Worm (Caenorhabditis elegans) whole organism, young adult: Measurements from ENCODE around the gene F35E8.13.

Source experiments
- B0261.1 ChIP-seq: sonication (generic microtip); optimal IDR thresholded peaks from 2 replicates; lab custom pipeline; 2016; ENCODE audit warnings: mild to moderate bottlenecking, missing genetic modification characterization, moderate library complexity, missing compliant biosample characterization
- B0336.3 ChIP-seq: fragments of 200-800 bp; sonication (Bioruptor generic); IDR thresholded peaks from 2 replicates; pipeline ENCODE4 v1.3.6; 2022; ENCODE audit warnings: missing genetic modification characterization, missing compliant biosample characterization
- C06A6.2 ChIP-seq: fragments of 200-800 bp; sonication (Bioruptor generic); conservative IDR thresholded peaks from 2 replicates; pipeline ENCODE4 v1.3.6; 2022; ENCODE audit warnings: missing genetic modification characterization, missing compliant biosample characterization
- F10E7.11 ChIP-seq: sonication (generic microtip); optimal IDR thresholded peaks from 2 replicates; lab custom pipeline; 2017; ENCODE audit warnings: mild to moderate bottlenecking, missing genetic modification characterization, moderate library complexity, missing compliant biosample characterization
- F23B12.7 ChIP-seq: sonication (generic microtip); optimal IDR thresholded peaks from 2 replicates; lab custom pipeline; 2017; ENCODE audit warnings: missing genetic modification characterization, mild to moderate bottlenecking, missing compliant biosample characterization, antibody characterized with exemption, moderate library complexity; ENCODE audit not compliant: insufficient read depth
- F49E8.2 ChIP-seq: sonication (generic microtip); optimal IDR thresholded peaks from 3 replicates; lab custom pipeline; 2017; ENCODE audit warnings: missing genetic modification characterization, mild to moderate bottlenecking, missing compliant biosample characterization, antibody characterized with exemption, moderate library complexity; ENCODE audit not compliant: insufficient read depth
- T26A5.8 ChIP-seq: sonication (generic microtip); optimal IDR thresholded peaks from 2 replicates; lab custom pipeline; 2016; ENCODE audit warnings: missing genetic modification characterization, missing compliant biosample characterization
- Y53F4B.3 ChIP-seq: fragments of 200-800 bp; sonication (Bioruptor generic); IDR thresholded peaks from 2 replicates; pipeline ENCODE4 v1.3.6; 2022; ENCODE audit warnings: missing genetic modification reagents, missing genetic modification characterization, missing compliant biosample characterization
- ccch-3 ChIP-seq: fragments of 200-800 bp; sonication (Bioruptor generic); optimal IDR thresholded peaks from 2 replicates; lab custom pipeline; 2018; ENCODE audit warnings: mild to moderate bottlenecking, missing genetic modification characterization, missing compliant biosample characterization
- cebp-1 ChIP-seq, 2 experiments: fragments of 200-800 bp in 1 of 2; sonication (Bioruptor generic) in 1 of 2; sonication (generic microtip) in 1 of 2; IDR thresholded peaks in 1 of 2; optimal IDR thresholded peaks in 1 of 2; 2 replicates each; pipeline versions ENCODE4 v1.3.6 to Lab custom; 2017 to 2022; ENCODE audit warnings: missing compliant biosample characterization in 2 of 2, missing genetic modification characterization in 2 of 2, mild to moderate bottlenecking in 1 of 2, missing genetic modification reagents in 1 of 2, moderate library complexity in 1 of 2
- ceh-40 ChIP-seq: fragments of 200-800 bp; sonication (Bioruptor generic); IDR thresholded peaks from 2 replicates; pipeline ENCODE4 v1.3.6; 2022; ENCODE audit warnings: missing genetic modification characterization, missing compliant biosample characterization
- ceh-79 ChIP-seq: sonication (generic microtip); optimal IDR thresholded peaks from 2 replicates; lab custom pipeline; 2017; ENCODE audit warnings: mild to moderate bottlenecking, missing genetic modification characterization, missing compliant biosample characterization
- ceh-91 ChIP-seq: fragments of 200-800 bp; sonication (Bioruptor generic); IDR thresholded peaks from 2 replicates; pipeline ENCODE4 v1.3.6; 2022; ENCODE audit warnings: missing genetic modification reagents, missing genetic modification characterization, missing compliant biosample characterization
- egl-44 ChIP-seq: fragments of 200-800 bp; sonication (Bioruptor generic); IDR thresholded peaks from 2 replicates; pipeline ENCODE4 v1.3.6; 2022; ENCODE audit warnings: missing genetic modification reagents, missing genetic modification characterization, missing compliant biosample characterization
- him-1 ChIP-seq: sonication (generic microtip); optimal IDR thresholded peaks from 2 replicates; lab custom pipeline; 2016; ENCODE audit warnings: missing genotype, missing genetic modification reagents, missing genetic modification characterization, missing compliant biosample characterization
- hmg-1.2 ChIP-seq: fragments of 200-800 bp; sonication (Bioruptor generic); IDR thresholded peaks from 2 replicates; pipeline ENCODE4 v1.3.6; 2022; ENCODE audit warnings: missing genetic modification reagents, missing genetic modification characterization, missing compliant biosample characterization
- hrde-1 ChIP-seq: sonication (generic microtip); optimal IDR thresholded peaks from 2 replicates; lab custom pipeline; 2016; ENCODE audit warnings: missing genetic modification characterization, mild to moderate bottlenecking, missing compliant biosample characterization, moderate library complexity, missing genotype, missing genetic modification reagents, borderline replicate concordance
- lag-1 ChIP-seq: fragments of 200-800 bp; sonication (Bioruptor generic); IDR thresholded peaks from 2 replicates; pipeline ENCODE4 v1.3.6; 2022; ENCODE audit warnings: missing genetic modification reagents, missing genetic modification characterization, missing compliant biosample characterization
- lsl-1 ChIP-seq: fragments of 200-800 bp; sonication (Bioruptor generic); optimal IDR thresholded peaks from 2 replicates; lab custom pipeline; 2018; ENCODE audit warnings: mild to moderate bottlenecking, missing genetic modification characterization, moderate library complexity, missing compliant biosample characterization
- madf-10 ChIP-seq: sonication (generic microtip); optimal IDR thresholded peaks from 2 replicates; lab custom pipeline; 2016; ENCODE audit warnings: mild to moderate bottlenecking, missing genetic modification characterization, missing compliant biosample characterization
- madf-6 ChIP-seq: fragments of 200-800 bp; sonication (Bioruptor generic); IDR thresholded peaks from 2 replicates; pipeline ENCODE4 v1.3.6; 2022; ENCODE audit warnings: missing genetic modification reagents, missing genetic modification characterization, missing compliant biosample characterization
- madf-8 ChIP-seq: fragments of 200-800 bp; sonication (Bioruptor generic); conservative IDR thresholded peaks from 2 replicates; pipeline ENCODE4 v1.3.6; 2022; ENCODE audit warnings: missing genetic modification reagents, missing genetic modification characterization, missing compliant biosample characterization
- pbrm-1 ChIP-seq: fragments of 200-800 bp; sonication (Bioruptor generic); IDR thresholded peaks from 2 replicates; pipeline ENCODE4 v1.3.6; 2022; ENCODE audit warnings: missing genetic modification reagents, missing genetic modification characterization, missing compliant biosample characterization
- rec-8 ChIP-seq, 2 experiments: sonication (generic microtip); optimal IDR thresholded peaks; 2 replicates each; lab custom pipeline; 2016; ENCODE audit warnings: mild to moderate bottlenecking in 2 of 2, missing genetic modification characterization in 2 of 2, missing genetic modification reagents in 2 of 2, missing genotype in 2 of 2, missing biosample characterization in 1 of 2, missing compliant biosample characterization in 1 of 2, moderate library complexity in 1 of 2
- sea-2 ChIP-seq: fragments of 200-800 bp; sonication (Bioruptor generic); IDR thresholded peaks from 2 replicates; pipeline ENCODE4 v1.3.6; 2022; ENCODE audit warnings: missing genetic modification characterization, missing compliant biosample characterization
- tbx-9 ChIP-seq: sonication (generic microtip); optimal IDR thresholded peaks from 2 replicates; lab custom pipeline; 2016; ENCODE audit warnings: borderline replicate concordance, missing genetic modification characterization, inconsistent platforms, missing compliant biosample characterization
- ztf-28 ChIP-seq: fragments of 200-800 bp; sonication (Bioruptor generic); IDR thresholded peaks from 2 replicates; pipeline ENCODE4 v1.3.6; 2022; ENCODE audit warnings: missing genetic modification reagents, missing genetic modification characterization, missing compliant biosample characterization
- ztf-6 ChIP-seq: fragments of 200-800 bp; sonication (Bioruptor generic); IDR thresholded peaks from 2 replicates; pipeline ENCODE4 v1.3.6; 2022; ENCODE audit warnings: missing genetic modification reagents, missing genetic modification characterization, missing compliant biosample characterization

Gene F35E8.13

DNA sequence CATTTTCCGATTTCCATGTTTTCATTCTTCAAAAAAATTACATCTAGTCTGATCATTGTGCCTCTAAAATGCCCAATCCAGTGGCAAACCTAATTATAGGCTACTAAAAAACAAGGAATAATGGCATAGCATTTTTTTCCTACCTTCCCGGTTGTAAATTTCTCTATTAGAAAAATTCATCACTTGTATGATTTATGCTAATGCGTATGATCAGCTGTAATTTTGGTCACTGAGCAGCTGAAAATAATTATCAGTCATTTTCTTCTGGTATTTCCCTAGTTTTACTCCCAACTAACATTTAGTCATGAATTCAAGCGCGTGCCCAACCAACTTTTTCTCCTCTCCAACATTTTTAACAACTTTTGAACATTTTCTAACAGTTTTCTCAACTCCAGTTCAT is 32.4 kb downstream of the F35E8.13 start, which contains the start of gene srh-186:
Gene srh-186, plus strand, starts transcription at position 301 of the 400 bp plus-strand sequence.
- TF ChIP-seq F49E8.2 (tag; lab: Kevin White, UChicago) (no peak), sea-2 (GFP tag; lab: Robert Waterston, UW) (no peak), ceh-91 (GFP tag; lab: Robert Waterston, UW) (no peak), hmg-1.2 (GFP tag; lab: Robert Waterston, UW) (no peak), B0336.3 (GFP tag; lab: Robert Waterston, UW) (no peak), him-1 (tag; lab: Kevin White, UChicago) (no peak), F10E7.11 (no peak), ceh-40 (GFP tag; lab: Robert Waterston, UW) (no peak), madf-10 (tag; lab: Kevin White, UChicago) (no peak), C06A6.2 (no peak)
- TF ChIP-seq, all 124 proteins: peak for 0

- TF ChIP-seq hrde-1 (tag; lab: Kevin White, UChicago) (no peak), ccch-3 (GFP tag; lab: Kevin White, UChicago) (no peak), madf-8 (GFP tag; lab: Robert Waterston, UW) (no peak), egl-44 (GFP tag; lab: Robert Waterston, UW) (no peak), ztf-6 (GFP tag; lab: Robert Waterston, UW) (no peak), T26A5.8 (tag; lab: Kevin White, UChicago) (no peak), F23B12.7 (tag; lab: Kevin White, UChicago) (no peak), B0261.1 (tag; lab: Kevin White, UChicago) (no peak), lsl-1 (GFP tag; lab: Kevin White, UChicago) (no peak), tbx-9 (no peak), ceh-79 (tag; lab: Kevin White, UChicago) (no peak)
These were observed 34.0 kb downstream of the F35E8.13 start, which contains the start of gene F36G9.3 for ce11 chrV:15957098-15957497. Gene F36G9.3, plus strand, starts transcription at chrV:15957398.

- TF ChIP-seq cebp-1 (GFP tag; IDR thresholded peaks at IDR 0.05; lab: Robert Waterston, UW) (no peak), cebp-1 (tag; optimal IDR thresholded peaks at IDR 0.05; lab: Kevin White, UChicago) (no peak), hmg-1.2 (GFP tag; lab: Robert Waterston, UW) (peak; percentile 70; the same call in 1 of the 2 replicates)
These were observed 36.4 kb downstream of the F35E8.13 start for ce11 chrV:15959456-15959855.

ce11 chrV:15965114-15965513 is 42.0 kb downstream of the F35E8.13 start, which contains the start of gene sri-2:
Gene sri-2, minus strand, starts transcription at chrV:15965214.
- TF ChIP-seq Y53F4B.3 (GFP tag; lab: Robert Waterston, UW) (no peak), rec-8 (tag; optimal IDR thresholded peaks at IDR 0.05; lab: Kevin White, UChicago) (no peak), madf-6 (GFP tag; lab: Robert Waterston, UW) (no peak)

DNA sequence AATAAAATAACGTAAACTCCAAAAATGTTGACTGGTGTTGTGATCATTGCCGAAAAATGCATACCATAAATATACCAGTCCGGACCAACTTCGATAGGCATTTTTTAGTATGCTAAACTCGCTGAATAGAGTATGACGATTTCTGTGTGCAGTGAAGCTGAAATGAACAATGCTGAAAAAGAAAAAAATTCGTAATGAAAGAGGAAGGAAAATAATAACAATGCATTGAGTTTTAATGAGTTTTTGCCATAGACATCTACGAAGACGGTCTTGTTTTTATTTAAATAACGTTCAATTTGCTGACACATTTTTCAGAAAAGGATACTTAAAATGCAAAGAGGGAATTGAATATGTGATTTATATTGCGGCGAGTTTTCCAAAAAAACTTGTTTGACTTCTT is 44.5 kb downstream of the F35E8.13 start, which contains the start of gene sri-1:
Gene sri-1, minus strand, starts transcription at position 101 of the 400 bp plus-strand sequence.
- no peak for TF ChIP-seq F49E8.2 (tag; lab: Kevin White, UChicago)
- no peak for TF ChIP-seq lag-1 (GFP tag; lab: Robert Waterston, UW)
- TF ChIP-seq, all 124 proteins: peak for 0

ce11 chrV:15969653-15970052 is 46.6 kb downstream of the F35E8.13 start, which contains the start of gene F36G9.7:
Gene F36G9.7, minus strand, starts transcription at chrV:15969753.
- TF ChIP-seq F49E8.2 (tag; lab: Kevin White, UChicago) (no peak), pbrm-1 (GFP tag; lab: Robert Waterston, UW) (no peak), ztf-28 (GFP tag; lab: Robert Waterston, UW) (no peak)
